Worm (Caenorhabditis elegans): ENCODE data around the gene trap-4.

The trap-4 gene

ce11 chrIII:11916260-11916659 lies 4.3 kb upstream of the trap-4 start:
- no peak for TF ChIP-seq lin-11 (tag; optimal IDR thresholded peaks at IDR 0.05)
- TF ChIP-seq peb-1 (tag; optimal IDR thresholded peaks at IDR 0.05), result no peak
- TF ChIP-seq ztf-1 (GFP tag; conservative IDR thresholded peaks at IDR 0.05), result no peak
- no peak for TF ChIP-seq sma-9 (GFP tag; optimal IDR thresholded peaks at IDR 0.05)
- TF ChIP-seq sma-9 (tag; optimal IDR thresholded peaks at IDR 0.05), result no peak
- TF ChIP-seq skn-1 (tag; optimal IDR thresholded peaks at IDR 0.05), result no peak
- TF ChIP-seq nhr-21 (tag; optimal IDR thresholded peaks at IDR 0.05), result no peak
- no peak for TF ChIP-seq fos-1 (tag; optimal IDR thresholded peaks at IDR 0.05)
- no peak for TF ChIP-seq F13H6.1 (tag; optimal IDR thresholded peaks at IDR 0.05)
- no peak for TF ChIP-seq nhr-6 (tag; optimal IDR thresholded peaks at IDR 0.05)
- no peak for TF ChIP-seq unc-62 (GFP tag; optimal IDR thresholded peaks at IDR 0.05)
- TF ChIP-seq lin-39 (tag; optimal IDR thresholded peaks at IDR 0.05), result no peak
- TF ChIP-seq unc-39 (tag; optimal IDR thresholded peaks at IDR 0.05), result no peak
- no peak for TF ChIP-seq ama-1 (optimal IDR thresholded peaks at IDR 0.05)
- no peak for TF ChIP-seq gmeb-1 (tag; optimal IDR thresholded peaks at IDR 0.05)
- no peak for TF ChIP-seq dmd-4 (tag; optimal IDR thresholded peaks at IDR 0.05)
- no peak for TF ChIP-seq ztf-4 (tag; optimal IDR thresholded peaks at IDR 0.05)
- no peak for TF ChIP-seq alr-1 (tag; optimal IDR thresholded peaks at IDR 0.05)
- no peak for TF ChIP-seq unc-55 (GFP tag; optimal IDR thresholded peaks at IDR 0.05)

ce11 chrIII:11917090-11917489 lies 3.4 kb upstream of the trap-4 start:
- TF ChIP-seq mbf-1 (tag; optimal IDR thresholded peaks at IDR 0.05), result no peak
- no peak for TF ChIP-seq unc-62 (GFP tag; optimal IDR thresholded peaks at IDR 0.05)
- TF ChIP-seq nhr-25 (tag; optimal IDR thresholded peaks at IDR 0.05), result no peak
- TF ChIP-seq nhr-6 (tag; optimal IDR thresholded peaks at IDR 0.05), result no peak
- TF ChIP-seq lin-13 (GFP tag; optimal IDR thresholded peaks at IDR 0.05), result no peak
- no peak for TF ChIP-seq ztf-11 (tag; optimal IDR thresholded peaks at IDR 0.05)

ce11 chrIII:11917525-11917924 lies 3.0 kb upstream of the trap-4 start:
- TF ChIP-seq sem-4 (tag; optimal IDR thresholded peaks at IDR 0.05) (no peak), dmd-4 (tag; optimal IDR thresholded peaks at IDR 0.05) (no peak), nhr-6 (tag; optimal IDR thresholded peaks at IDR 0.05) (no peak), nhr-129 (tag; optimal IDR thresholded peaks at IDR 0.05) (no peak), snpc-4 (tag; optimal IDR thresholded peaks at IDR 0.05) (no peak), unc-62 (GFP tag; optimal IDR thresholded peaks at IDR 0.05) (no peak), elt-1 (tag; optimal IDR thresholded peaks at IDR 0.05) (no peak), alr-1 (tag; optimal IDR thresholded peaks at IDR 0.05) (no peak), zag-1 (tag; optimal IDR thresholded peaks at IDR 0.05) (no peak), nhr-23 (tag; optimal IDR thresholded peaks at IDR 0.05) (no peak)

DNA sequence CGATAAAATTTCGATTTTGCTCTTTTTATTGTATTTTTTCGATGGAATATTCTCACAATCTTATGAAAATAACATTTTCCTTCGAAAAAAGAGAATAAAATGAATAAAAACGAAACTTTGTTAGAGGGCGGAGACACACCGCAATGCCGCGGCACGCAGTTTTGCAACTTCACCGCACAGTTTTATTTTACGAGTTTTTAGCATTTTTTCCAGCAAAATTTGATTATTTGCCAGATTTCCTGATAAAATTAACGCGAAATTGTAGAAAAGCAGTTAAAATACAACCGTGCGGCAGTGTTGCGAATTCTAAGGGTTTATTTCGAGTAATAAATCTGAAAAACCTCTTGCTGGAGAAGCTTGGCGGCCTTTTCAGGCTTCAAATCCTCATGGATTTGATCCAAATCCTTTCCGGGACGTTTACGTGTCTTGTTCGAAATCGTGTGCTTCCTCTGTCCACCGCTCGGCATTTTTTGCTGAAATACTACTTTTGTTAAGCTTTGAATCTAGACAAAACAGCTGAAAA lies 2.2 kb upstream of the trap-4 start, which contains the start of gene znf-593:
znf-593 (minus strand) TSS at position 473 of the 523 bp plus-strand sequence.
- TF ChIP-seq lsy-2 (tag; optimal IDR thresholded peaks at IDR 0.05), result peak in 1 of 2 experiments; percentile 34
- no peak for TF ChIP-seq lin-13 (GFP tag; optimal IDR thresholded peaks at IDR 0.05)
- TF ChIP-seq mbf-1 (tag; optimal IDR thresholded peaks at IDR 0.05), result no peak
- TF ChIP-seq nhr-77 (tag; optimal IDR thresholded peaks at IDR 0.05), result no peak
- TF ChIP-seq unc-55 (GFP tag; optimal IDR thresholded peaks at IDR 0.05), result peak; percentile 3
- peak; percentile 29 for TF ChIP-seq sem-4 (tag; optimal IDR thresholded peaks at IDR 0.05)
- TF ChIP-seq nhr-25 (tag; optimal IDR thresholded peaks at IDR 0.05), result peak; percentile 24
- no peak for TF ChIP-seq elt-1 (tag; optimal IDR thresholded peaks at IDR 0.05)
- TF ChIP-seq peb-1 (tag; optimal IDR thresholded peaks at IDR 0.05), result no peak

ce11 chrIII:11921658-11922098 lies 1.1 kb downstream of the trap-4 start, which contains the start of gene Y56A3A.22:
Gene Y56A3A.22 (plus strand): TSS chrIII:11921692.
- peak; percentile 26 for TF ChIP-seq nhr-21 (tag; optimal IDR thresholded peaks at IDR 0.05)
- TF ChIP-seq nhr-12 (tag; optimal IDR thresholded peaks at IDR 0.05), result no peak
- TF ChIP-seq ztf-4 (tag; optimal IDR thresholded peaks at IDR 0.05), result no peak
- TF ChIP-seq ama-1 (optimal IDR thresholded peaks at IDR 0.05), result peak; percentile 39
- no peak for TF ChIP-seq lin-39 (tag; optimal IDR thresholded peaks at IDR 0.05)
- no peak for TF ChIP-seq nhr-11 (tag; optimal IDR thresholded peaks at IDR 0.05)
- TF ChIP-seq lin-13 (GFP tag; optimal IDR thresholded peaks at IDR 0.05), result peak; percentile 31
- no peak for TF ChIP-seq crh-2 (tag; optimal IDR thresholded peaks at IDR 0.05)
- 0 out of 2 replicates have a peak, but pooled peaks have one; percentile 27 for TF ChIP-seq ztf-1 (GFP tag; conservative IDR thresholded peaks at IDR 0.05)
- peak; percentile 31 for TF ChIP-seq Y55F3AM.14 (GFP tag; optimal IDR thresholded peaks at IDR 0.05)
- no peak for TF ChIP-seq sem-4 (tag; optimal IDR thresholded peaks at IDR 0.05)
- TF ChIP-seq sma-3 (GFP tag; optimal IDR thresholded peaks at IDR 0.05), result peak; percentile 1
- TF ChIP-seq gmeb-1 (tag; optimal IDR thresholded peaks at IDR 0.05), result peak; percentile 11
- peak in 1 of 2 experiments; percentile 57 for TF ChIP-seq lsy-2 (tag; optimal IDR thresholded peaks at IDR 0.05)
- TF ChIP-seq ceh-82 (tag; optimal IDR thresholded peaks at IDR 0.05), result no peak
- TF ChIP-seq peb-1 (tag; optimal IDR thresholded peaks at IDR 0.05), result no peak
- no peak for TF ChIP-seq C34F6.9 (tag; optimal IDR thresholded peaks at IDR 0.05)
- no peak for TF ChIP-seq mbf-1 (tag; optimal IDR thresholded peaks at IDR 0.05)
- TF ChIP-seq nhr-129 (tag; optimal IDR thresholded peaks at IDR 0.05), result peak; percentile 33
- peak; percentile 7 for TF ChIP-seq mab-5 (tag; optimal IDR thresholded peaks at IDR 0.05)
- TF ChIP-seq unc-62 (GFP tag; optimal IDR thresholded peaks at IDR 0.05), result no peak
- TF ChIP-seq zag-1 (tag; optimal IDR thresholded peaks at IDR 0.05), result no peak
- TF ChIP-seq unc-55 (GFP tag; optimal IDR thresholded peaks at IDR 0.05), result peak; percentile 3
- no peak for TF ChIP-seq lin-11 (tag; optimal IDR thresholded peaks at IDR 0.05)
- TF ChIP-seq nhr-25 (tag; optimal IDR thresholded peaks at IDR 0.05), result no peak
- TF ChIP-seq elt-3 (tag; optimal IDR thresholded peaks at IDR 0.05), result no peak
- no peak for TF ChIP-seq skn-1 (tag; optimal IDR thresholded peaks at IDR 0.05)
- TF ChIP-seq blmp-1 (tag; optimal IDR thresholded peaks at IDR 0.05; ENCODE audit: insufficient read depth), result no peak
- no peak for TF ChIP-seq elt-1 (tag; optimal IDR thresholded peaks at IDR 0.05)

Measured in whole organism, L2 larva.